Worm (Caenorhabditis elegans) whole organism, late embryonic: ENCODE results near the gene F20E11.7.
"Not testable (repeated sequence)": the region's sequence is repeated elsewhere in the genome, so short reads cannot be mapped to it uniquely, and the experiment has no call there.

Experiments
- C08G9.2 ChIP-seq: sonication (generic microtip); optimal IDR thresholded peaks from 2 replicates; lab custom pipeline; 2016; ENCODE audit warnings: mild to moderate bottlenecking, missing genetic modification characterization, moderate library complexity, missing compliant biosample characterization
- K02D7.2 ChIP-seq: sonication (generic microtip); optimal IDR thresholded peaks from 2 replicates; lab custom pipeline; 2017; ENCODE audit warnings: mild to moderate bottlenecking, missing genetic modification characterization, missing compliant biosample characterization
- K09A11.1 ChIP-seq: sonication (generic microtip); optimal IDR thresholded peaks from 2 replicates; lab custom pipeline; 2017; ENCODE audit warnings: antibody characterized with exemption, mild to moderate bottlenecking, missing genetic modification characterization, missing compliant biosample characterization; ENCODE audit not compliant: insufficient read depth
- ahr-1 ChIP-seq: sonication (generic microtip); optimal IDR thresholded peaks from 2 replicates; lab custom pipeline; 2016; ENCODE audit warnings: missing genetic modification characterization, missing compliant biosample characterization
- ceh-18 ChIP-seq: sonication (generic microtip); optimal IDR thresholded peaks from 2 replicates; lab custom pipeline; 2016; ENCODE audit warnings: missing genetic modification characterization, missing compliant biosample characterization
- ceh-19 ChIP-seq: fragments of 200-800 bp; sonication (Bioruptor generic); optimal IDR thresholded peaks from 2 replicates; lab custom pipeline; 2018; ENCODE audit warnings: mild to moderate bottlenecking, missing genetic modification characterization, missing compliant biosample characterization
- ceh-2 ChIP-seq: sonication (generic microtip); optimal IDR thresholded peaks from 2 replicates; lab custom pipeline; 2016; ENCODE audit warnings: missing genotype, missing genetic modification characterization, missing compliant biosample characterization
- ceh-30 ChIP-seq: fragments of 150-350 bp; optimal IDR thresholded peaks from 2 replicates; lab custom pipeline; 2014; ENCODE audit warnings: missing biosample characterization, missing genetic modification characterization
- ceh-34 ChIP-seq: sonication (generic microtip); optimal IDR thresholded peaks from 2 replicates; lab custom pipeline; 2016; ENCODE audit warnings: mild to moderate bottlenecking, missing genetic modification characterization, missing compliant biosample characterization
- ceh-48 ChIP-seq: sonication (generic microtip); optimal IDR thresholded peaks from 2 replicates; lab custom pipeline; 2016; ENCODE audit warnings: missing genetic modification characterization, inconsistent platforms, missing compliant biosample characterization
- ceh-9 ChIP-seq: sonication (generic microtip); optimal IDR thresholded peaks from 2 replicates; lab custom pipeline; 2016; ENCODE audit warnings: mild to moderate bottlenecking, missing genetic modification characterization, inconsistent platforms, missing compliant biosample characterization
- dve-1 ChIP-seq: sonication (generic microtip); optimal IDR thresholded peaks from 2 replicates; lab custom pipeline; 2017; ENCODE audit warnings: antibody characterized with exemption, mild to moderate bottlenecking, missing genetic modification characterization, missing compliant biosample characterization
- ets-4 ChIP-seq: sonication (generic microtip); optimal IDR thresholded peaks from 2 replicates; lab custom pipeline; 2016; ENCODE audit warnings: missing genetic modification characterization, missing compliant biosample characterization
- fax-1 ChIP-seq: sonication (generic microtip); optimal IDR thresholded peaks from 2 replicates; lab custom pipeline; 2016; ENCODE audit warnings: missing genotype, missing genetic modification characterization, missing compliant biosample characterization
- fkh-6 ChIP-seq: sonication (generic microtip); optimal IDR thresholded peaks from 2 replicates; lab custom pipeline; 2016; ENCODE audit warnings: missing genetic modification characterization, missing compliant biosample characterization
- gmeb-2 ChIP-seq: sonication (generic microtip); optimal IDR thresholded peaks from 2 replicates; lab custom pipeline; 2016; ENCODE audit warnings: missing genetic modification characterization, inconsistent platforms, missing compliant biosample characterization
- hlh-13 ChIP-seq: fragments of 200-800 bp; sonication (Bioruptor generic); optimal IDR thresholded peaks from 2 replicates; lab custom pipeline; 2018; ENCODE audit warnings: mild to moderate bottlenecking, missing genetic modification characterization, missing compliant biosample characterization
- hlh-15 ChIP-seq: sonication (generic microtip); optimal IDR thresholded peaks from 2 replicates; lab custom pipeline; 2016; ENCODE audit warnings: missing genetic modification characterization, missing compliant biosample characterization
- hlh-6 ChIP-seq: sonication (generic microtip); optimal IDR thresholded peaks from 2 replicates; lab custom pipeline; 2016; ENCODE audit warnings: missing genotype, missing genetic modification characterization, missing compliant biosample characterization
- hlh-8 ChIP-seq: sonication (generic microtip); optimal IDR thresholded peaks from 2 replicates; lab custom pipeline; 2016; ENCODE audit warnings: missing genotype, missing genetic modification characterization, missing compliant biosample characterization
- lin-11 ChIP-seq: fragments of 200-800 bp; sonication (Bioruptor generic); optimal IDR thresholded peaks from 2 replicates; lab custom pipeline; 2018; ENCODE audit warnings: mild to moderate bottlenecking, missing genetic modification characterization, missing compliant biosample characterization
- madf-2 ChIP-seq: sonication (generic microtip); optimal IDR thresholded peaks from 2 replicates; lab custom pipeline; 2017; ENCODE audit warnings: missing genetic modification characterization, missing compliant biosample characterization
- mec-3 ChIP-seq: sonication (generic microtip); optimal IDR thresholded peaks from 2 replicates; lab custom pipeline; 2016; ENCODE audit warnings: borderline replicate concordance, missing genetic modification characterization, missing compliant biosample characterization
- nhr-11 ChIP-seq: fragments of 150-350 bp; optimal IDR thresholded peaks from 2 replicates; lab custom pipeline; 2014; ENCODE audit warnings: missing biosample characterization, missing genetic modification characterization
- nhr-232 ChIP-seq: sonication (generic microtip); optimal IDR thresholded peaks from 2 replicates; lab custom pipeline; 2016; ENCODE audit warnings: missing genetic modification characterization, missing compliant biosample characterization
- odd-2 ChIP-seq: sonication (generic microtip); optimal IDR thresholded peaks from 2 replicates; lab custom pipeline; 2017; ENCODE audit warnings: antibody characterized with exemption, mild to moderate bottlenecking, missing genetic modification characterization, missing compliant biosample characterization
- pax-1 ChIP-seq: fragments of 150-350 bp; optimal IDR thresholded peaks from 2 replicates; lab custom pipeline; 2014; ENCODE audit warnings: missing biosample characterization, missing genetic modification characterization
- pha-2 ChIP-seq: sonication (generic microtip); optimal IDR thresholded peaks from 2 replicates; lab custom pipeline; 2017; ENCODE audit warnings: mild to moderate bottlenecking, missing genetic modification characterization, missing compliant biosample characterization
- pha-4 ChIP-seq: fragments of 150-350 bp; optimal IDR thresholded peaks from 2 replicates; lab custom pipeline; 2018; ENCODE audit warnings: missing biosample characterization, missing genetic modification reagents, missing genetic modification characterization
- pros-1 ChIP-seq: fragments of 150-350 bp; optimal IDR thresholded peaks from 2 replicates; lab custom pipeline; 2014; ENCODE audit warnings: missing biosample characterization, missing genetic modification reagents, missing genetic modification characterization
- ref-2 ChIP-seq: sonication (generic microtip); optimal IDR thresholded peaks from 2 replicates; lab custom pipeline; 2016; ENCODE audit warnings: missing genetic modification characterization, missing compliant biosample characterization
- rnt-1 ChIP-seq: sonication (generic microtip); optimal IDR thresholded peaks from 2 replicates; lab custom pipeline; 2016; ENCODE audit warnings: missing genetic modification characterization, missing compliant biosample characterization
- ttx-3 ChIP-seq: sonication (generic microtip); optimal IDR thresholded peaks from 2 replicates; lab custom pipeline; 2016; ENCODE audit warnings: missing genetic modification reagents, missing genetic modification characterization, missing compliant biosample characterization
- unc-42 ChIP-seq: sonication (generic microtip); optimal IDR thresholded peaks from 2 replicates; lab custom pipeline; 2016; ENCODE audit warnings: missing genotype, missing genetic modification characterization, missing compliant biosample characterization
- unc-55 ChIP-seq: sonication (generic microtip); optimal IDR thresholded peaks from 2 replicates; lab custom pipeline; 2017; ENCODE audit warnings: missing biosample characterization, missing genetic modification reagents, missing genetic modification characterization
- zip-5 ChIP-seq: sonication (generic microtip); optimal IDR thresholded peaks from 2 replicates; lab custom pipeline; 2016; ENCODE audit warnings: missing genetic modification characterization, missing compliant biosample characterization
- ztf-16 ChIP-seq: sonication (generic microtip); optimal IDR thresholded peaks from 2 replicates; lab custom pipeline; 2017; ENCODE audit warnings: missing genetic modification characterization, missing compliant biosample characterization

The F20E11.7 gene

ce11 chrV:17464278-17464677 lies at the start of gene F20E11.7:
Gene F20E11.7, plus strand, starts transcription at chrV:17464578.
- not testable (repeated sequence) for TF ChIP-seq ztf-16 (tag; lab: Kevin White, UChicago); unc-42 (tag; lab: Kevin White, UChicago); hlh-13 (GFP tag; lab: Kevin White, UChicago)

- TF ChIP-seq pha-4 (tag; lab: Kevin White, UChicago), result no peak
- no peak for TF ChIP-seq pax-1 (tag; lab: Kevin White, UChicago)
- no peak for TF ChIP-seq odd-2 (tag; lab: Kevin White, UChicago)
- TF ChIP-seq fkh-6 (tag; lab: Kevin White, UChicago), result no peak
These were observed 49.4 kb upstream of the F20E11.7 start, which contains the start of gene T27C5.12 for ce11 chrV:17414951-17415350. Gene T27C5.12, plus strand, starts transcription at chrV:17415251.

ce11 chrV:17416833-17417232 lies 47.5 kb upstream of the F20E11.7 start, which contains the start of gene clc-21:
Gene clc-21, plus strand, starts transcription at chrV:17417133.
- no peak for TF ChIP-seq K09A11.1 (tag; lab: Kevin White, UChicago)
- no peak for TF ChIP-seq ceh-18 (tag; lab: Kevin White, UChicago)
- TF ChIP-seq ttx-3 (tag; lab: Kevin White, UChicago), result no peak
- TF ChIP-seq hlh-6 (tag; lab: Kevin White, UChicago), result no peak
- no peak for TF ChIP-seq fax-1 (tag; lab: Kevin White, UChicago)
- TF ChIP-seq nhr-11 (tag; lab: Kevin White, UChicago), result no peak
- no peak for TF ChIP-seq mec-3 (tag; lab: Kevin White, UChicago)
- TF ChIP-seq hlh-15 (tag; lab: Kevin White, UChicago), result no peak

ce11 chrV:17429262-17429661 lies 35.1 kb upstream of the F20E11.7 start:
- TF ChIP-seq ttx-3 (tag; lab: Kevin White, UChicago) (no peak), rnt-1 (tag; lab: Kevin White, UChicago) (no peak), ceh-9 (tag; lab: Kevin White, UChicago) (no peak), lin-11 (no peak), ceh-30 (tag; lab: Kevin White, UChicago) (no peak), pha-2 (tag; lab: Kevin White, UChicago) (no peak), fax-1 (tag; lab: Kevin White, UChicago) (no peak), gmeb-2 (no peak), dve-1 (tag; lab: Kevin White, UChicago) (no peak), ets-4 (tag; lab: Kevin White, UChicago) (no peak), K09A11.1 (tag; lab: Kevin White, UChicago) (no peak), hlh-8 (tag; lab: Kevin White, UChicago) (no peak), ceh-2 (tag; lab: Kevin White, UChicago) (no peak), madf-2 (tag; lab: Kevin White, UChicago) (no peak)
- TF ChIP-seq, all 69 proteins: peak for 0

ce11 chrV:17430066-17430465 lies 34.3 kb upstream of the F20E11.7 start, which contains the start of gene T27C5.10:
Gene T27C5.10, minus strand, starts transcription at chrV:17430166.
- no peak for TF ChIP-seq ceh-19 (GFP tag; lab: Kevin White, UChicago)
- no peak for TF ChIP-seq pros-1
- no peak for TF ChIP-seq nhr-232 (tag; lab: Kevin White, UChicago)
- TF ChIP-seq mec-3 (tag; lab: Kevin White, UChicago), result no peak
- TF ChIP-seq ahr-1 (tag; lab: Kevin White, UChicago), result no peak
- no peak for TF ChIP-seq fax-1 (tag; lab: Kevin White, UChicago)
- no peak for TF ChIP-seq hlh-15 (tag; lab: Kevin White, UChicago)
- TF ChIP-seq ref-2 (tag; lab: Kevin White, UChicago), result no peak

ce11 chrV:17430903-17431302 lies 33.5 kb upstream of the F20E11.7 start, which contains the start of gene srbc-27:
Gene srbc-27, plus strand, starts transcription at chrV:17431203.
- TF ChIP-seq unc-55 (GFP tag; lab: Kevin White, UChicago) (no peak), K02D7.2 (tag; lab: Kevin White, UChicago) (no peak), gmeb-2 (no peak), ceh-9 (tag; lab: Kevin White, UChicago) (no peak), C08G9.2 (no peak), ceh-48 (tag; lab: Kevin White, UChicago) (no peak), ceh-30 (tag; lab: Kevin White, UChicago) (no peak), fkh-6 (tag; lab: Kevin White, UChicago) (no peak), ceh-34 (tag; lab: Kevin White, UChicago) (no peak), hlh-8 (tag; lab: Kevin White, UChicago) (no peak), ceh-2 (tag; lab: Kevin White, UChicago) (no peak), zip-5 (tag; lab: Kevin White, UChicago) (no peak)
